Worm (Caenorhabditis elegans) whole organism, L1 larva: ENCODE measurements around the gene clx-1.

Experiments used
- C04F5.9 ChIP-seq: sonication (generic microtip); optimal IDR thresholded peaks from 2 replicates; lab custom pipeline; 2016; ENCODE audit warnings: missing genetic modification characterization, missing compliant biosample characterization
- C16A3.4 ChIP-seq: fragments of 150-350 bp; optimal IDR thresholded peaks from 2 replicates; lab custom pipeline; 2014; ENCODE audit warnings: missing biosample characterization, missing genetic modification characterization
- aha-1 ChIP-seq: fragments of 150-350 bp; optimal IDR thresholded peaks from 2 replicates; lab custom pipeline; 2014; ENCODE audit warnings: missing biosample characterization, missing genetic modification characterization
- alr-1 ChIP-seq: fragments of 200-800 bp; sonication (Bioruptor generic); optimal IDR thresholded peaks from 2 replicates; lab custom pipeline; 2018; ENCODE audit warnings: borderline replicate concordance, mild to moderate bottlenecking, missing genetic modification characterization, missing compliant biosample characterization
- aly-2 ChIP-seq: fragments of 150-350 bp; optimal IDR thresholded peaks from 2 replicates; lab custom pipeline; 2014; ENCODE audit warnings: missing biosample characterization, missing genetic modification characterization
- ama-1 ChIP-seq: fragments of 150-350 bp; optimal IDR thresholded peaks from 2 replicates; lab custom pipeline; 2014
- ceh-82 ChIP-seq, 3 experiments: fragments of 150-350 bp in 1 of 3; sonication (generic microtip) in 2 of 3; optimal IDR thresholded peaks; 2 replicates each; lab custom pipeline; 2014 to 2017; ENCODE audit warnings: missing biosample characterization in 3 of 3, missing genetic modification characterization in 3 of 3
- ceh-88 ChIP-seq: fragments of 200-800 bp; sonication (Bioruptor generic); IDR thresholded peaks from 2 replicates; pipeline ENCODE4 v1.3.6; 2022; ENCODE audit warnings: missing genetic modification characterization, missing compliant biosample characterization
- efl-1 ChIP-seq, 4 experiments: fragments of 150-350 bp; optimal IDR thresholded peaks in 3 of 4; peaks in 1 of 4; 1 replicate in 1 of 4; 2 replicates in 3 of 4; lab custom pipeline; 2014; ENCODE audit warnings: missing biosample characterization in 2 of 4, missing genetic modification characterization in 2 of 4, missing genetic modification reagents in 2 of 4
- efl-3 ChIP-seq: fragments of 200-800 bp; sonication (Bioruptor generic); optimal IDR thresholded peaks from 2 replicates; lab custom pipeline; 2018; ENCODE audit warnings: mild to moderate bottlenecking, missing genetic modification characterization, missing compliant biosample characterization
- elt-2 ChIP-seq: sonication (generic microtip); optimal IDR thresholded peaks from 2 replicates; lab custom pipeline; 2016; ENCODE audit warnings: missing genetic modification characterization, mild to moderate bottlenecking, inconsistent platforms, missing compliant biosample characterization, missing genetic modification reagents
- fkh-10 ChIP-seq: sonication (generic microtip); optimal IDR thresholded peaks from 2 replicates; lab custom pipeline; 2017; ENCODE audit warnings: missing biosample characterization, missing genetic modification reagents, missing genetic modification characterization
- fkh-8 ChIP-seq: sonication (generic microtip); optimal IDR thresholded peaks from 2 replicates; lab custom pipeline; 2016; ENCODE audit warnings: mild to moderate bottlenecking, missing genetic modification characterization, missing compliant biosample characterization
- hlh-17 ChIP-seq: fragments of 200-800 bp; sonication (Bioruptor generic); optimal IDR thresholded peaks from 2 replicates; lab custom pipeline; 2018; ENCODE audit warnings: missing genetic modification characterization, mild to moderate bottlenecking, missing compliant biosample characterization, moderate library complexity, borderline replicate concordance
- isw-1 ChIP-seq: fragments of 200-800 bp; sonication (Bioruptor generic); IDR thresholded peaks from 2 replicates; pipeline ENCODE4 v1.3.6; 2022; ENCODE audit warnings: missing genetic modification characterization, missing compliant biosample characterization
- lin-13 ChIP-seq: fragments of 150-350 bp; optimal IDR thresholded peaks from 2 replicates; lab custom pipeline; 2014; ENCODE audit warnings: missing biosample characterization, missing genetic modification reagents, missing genetic modification characterization
- lin-14 ChIP-seq: fragments of 200-800 bp; sonication (Bioruptor generic); optimal IDR thresholded peaks from 2 replicates; lab custom pipeline; 2018; ENCODE audit warnings: mild to moderate bottlenecking, missing genetic modification characterization, moderate library complexity, missing compliant biosample characterization
- lin-15B ChIP-seq: fragments of 150-350 bp; sonication (generic microtip); optimal IDR thresholded peaks from 3 replicates; lab custom pipeline; 2014; ENCODE audit warnings: missing biosample characterization, missing genetic modification characterization
- lin-35 ChIP-seq, 2 experiments: fragments of 150-350 bp; optimal IDR thresholded peaks; 2 replicates each; lab custom pipeline; 2014; ENCODE audit warnings: missing biosample characterization in 2 of 2, missing genetic modification characterization in 2 of 2, missing genetic modification reagents in 2 of 2
- lin-39 ChIP-seq: fragments of 150-350 bp; optimal IDR thresholded peaks from 2 replicates; lab custom pipeline; 2014; ENCODE audit warnings: missing biosample characterization, missing genetic modification reagents, missing genetic modification characterization
- mef-2 ChIP-seq: fragments of 150-350 bp; optimal IDR thresholded peaks from 2 replicates; lab custom pipeline; 2014; ENCODE audit warnings: missing biosample characterization, missing genetic modification characterization
- nhr-28 ChIP-seq: fragments of 150-350 bp; optimal IDR thresholded peaks from 2 replicates; lab custom pipeline; 2014; ENCODE audit warnings: missing biosample characterization, missing genetic modification characterization
- nhr-76 ChIP-seq: sonication (generic microtip); optimal IDR thresholded peaks from 2 replicates; lab custom pipeline; 2017; ENCODE audit warnings: missing biosample characterization, missing genetic modification characterization
- snpc-4 ChIP-seq: fragments of 150-350 bp; optimal IDR thresholded peaks from 2 replicates; lab custom pipeline; 2014; ENCODE audit warnings: missing biosample characterization, missing genetic modification characterization
- tbx-2 ChIP-seq: sonication (generic microtip); optimal IDR thresholded peaks from 2 replicates; lab custom pipeline; 2016; ENCODE audit warnings: missing genetic modification characterization, missing compliant biosample characterization
- zip-4 ChIP-seq: fragments of 200-800 bp; sonication (Bioruptor generic); optimal IDR thresholded peaks from 2 replicates; lab custom pipeline; 2018; ENCODE audit warnings: mild to moderate bottlenecking, missing genetic modification characterization, moderate library complexity, missing compliant biosample characterization

clx-1 gene

ce11 chrIV:7728402-7728963, 6.0 kb upstream of the clx-1 start, which contains the start of gene sucg-1:
TSS of gene sucg-1 (plus strand) at chrIV:7728913.
- TF ChIP-seq ama-1 (lab: Kevin White, UChicago) (no peak), aha-1 (tag; lab: Kevin White, UChicago) (no peak), fkh-10 (GFP tag; lab: Kevin White, UChicago) (no peak), nhr-28 (tag; lab: Kevin White, UChicago) (no peak), snpc-4 (tag; lab: Kevin White, UChicago) (no peak), zip-4 (peak; percentile 51), hlh-17 (no peak), aly-2 (tag; lab: Kevin White, UChicago) (no peak), ceh-88 (GFP tag; lab: Robert Waterston, UW) (no peak), efl-1 (optimal IDR thresholded peaks at IDR 0.05; lab: Kevin White, UChicago) (no peak), efl-1 (GFP tag; optimal IDR thresholded peaks at IDR 0.05 in 1 of 2; lab: Kevin White, UChicago) (peak in 1 of 2 experiments; percentile 53), fkh-8 (tag; lab: Kevin White, UChicago) (no peak), lin-39 (no peak)
- TF ChIP-seq, all 84 proteins: peak for 2

ce11 chrIV:7731960-7732359, 2.5 kb upstream of the clx-1 start, which contains the start of the genes C50F7.9 and C50F7.3:
TSS of gene C50F7.9 (minus strand) at chrIV:7732060.
TSS of gene C50F7.3 (plus strand) at chrIV:7732329.
- TF ChIP-seq C04F5.9: no peak

- TF ChIP-seq elt-2 (tag; lab: Kevin White, UChicago): no peak
- no peak for TF ChIP-seq lin-14 (GFP tag; lab: Kevin White, UChicago)
- TF ChIP-seq ceh-88 (GFP tag; lab: Robert Waterston, UW): no peak
- no peak for TF ChIP-seq alr-1 (tag; lab: Kevin White, UChicago)
- TF ChIP-seq, all 84 proteins: peak for 0
These were observed 275 bp upstream of the clx-1 start for ce11 chrIV:7734173-7734572.

- TF ChIP-seq nhr-76 (tag; lab: Kevin White, UChicago) (no peak), lin-14 (GFP tag; lab: Kevin White, UChicago) (peak; percentile 66), C04F5.9 (no peak), tbx-2 (peak; percentile 39)
These were observed 2.2 kb downstream of the clx-1 start for ce11 chrIV:7736616-7737015.

- TF ChIP-seq mef-2 (tag; lab: Kevin White, UChicago) (no peak), C16A3.4 (no peak), snpc-4 (tag; lab: Kevin White, UChicago) (no peak), lin-13 (GFP tag; lab: Kevin White, UChicago) (no peak)
These were observed 9.1 kb downstream of the clx-1 start, which contains the start of gene npr-35 for ce11 chrIV:7743539-7743938. TSS of gene npr-35 (plus strand) at chrIV:7743839.

ce11 chrIV:7747838-7748237, 13.4 kb downstream of the clx-1 start, which contains the start of gene klo-1:
TSS of gene klo-1 (minus strand) at chrIV:7748225.
- peak; percentile 49 for TF ChIP-seq elt-2 (tag; lab: Kevin White, UChicago)
- no peak for TF ChIP-seq efl-3 (GFP tag; lab: Kevin White, UChicago)

ce11 chrIV:7753108-7753507, 18.7 kb downstream of the clx-1 start, which contains the start of gene col-14:
TSS of gene col-14 (plus strand) at chrIV:7753408.
- TF ChIP-seq ceh-82 (tag; optimal IDR thresholded peaks at IDR 0.05; lab: Kevin White, UChicago) (no peak), lin-35 (GFP tag; optimal IDR thresholded peaks at IDR 0.05; lab: Kevin White, UChicago) (no peak), lin-39 (no peak), snpc-4 (tag; lab: Kevin White, UChicago) (no peak), efl-1 (optimal IDR thresholded peaks at IDR 0.05; lab: Kevin White, UChicago) (no peak), efl-1 (GFP tag; optimal IDR thresholded peaks at IDR 0.05 in 1 of 2; lab: Kevin White, UChicago) (peak in 1 of 2 experiments; percentile 14), lin-15B (tag; lab: Kevin White, UChicago) (no peak), isw-1 (GFP tag; lab: Robert Waterston, UW) (no peak), fkh-10 (GFP tag; lab: Kevin White, UChicago) (no peak)
